Fruit fly (Drosophila melanogaster) whole organism, pupa: Measurements from ENCODE around the gene Polr2J.

Source experiments
- CG10348 ChIP-seq: fragments of 200-800 bp; sonication (Bioruptor generic); IDR thresholded peaks from 2 replicates; pipeline ENCODE4 v1.3.6; 2022; ENCODE audit warnings: missing biosample characterization, missing genetic modification characterization
- CG14655 ChIP-seq: fragments of 200-800 bp; sonication (Bioruptor generic); optimal IDR thresholded peaks from 3 replicates; lab custom pipeline; 2017; ENCODE audit warnings: mild to moderate bottlenecking, missing biosample characterization, missing genetic modification reagents, missing genetic modification characterization
- CG32121 ChIP-seq: fragments of 200-800 bp; sonication (Bioruptor generic); IDR thresholded peaks from 2 replicates; pipeline ENCODE4 v1.3.6; 2022; ENCODE audit warnings: missing biosample characterization, missing genetic modification characterization
- CG8159 ChIP-seq: fragments of 200-800 bp; sonication (Bioruptor generic); optimal IDR thresholded peaks from 3 replicates; lab custom pipeline; 2018; ENCODE audit warnings: missing biosample characterization, mild to moderate bottlenecking, missing genetic modification characterization, moderate library complexity
- D1 ChIP-seq: fragments of 200-800 bp; sonication (Bioruptor generic); optimal IDR thresholded peaks from 2 replicates; lab custom pipeline; 2018; ENCODE audit warnings: missing biosample characterization, mild to moderate bottlenecking, missing genetic modification characterization, moderate library complexity
- EcR ChIP-seq: fragments of 200-800 bp; sonication (Bioruptor generic); optimal IDR thresholded peaks from 3 replicates; lab custom pipeline; 2019; ENCODE audit warnings: missing biosample characterization, missing genetic modification characterization, mild to moderate bottlenecking, moderate library complexity, missing genetic modification reagents
- Pif1B ChIP-seq: fragments of 200-800 bp; sonication (Bioruptor generic); optimal IDR thresholded peaks from 3 replicates; lab custom pipeline; 2016; ENCODE audit warnings: missing biosample characterization, missing genetic modification characterization
- gl ChIP-seq: fragments of 200-800 bp; sonication (Bioruptor generic); optimal IDR thresholded peaks from 2 replicates; lab custom pipeline; 2018; ENCODE audit warnings: missing biosample characterization, mild to moderate bottlenecking, missing genetic modification characterization

dm6 chr2L:17375955-17376659 lies 34.1 kb downstream of the Polr2J start:
- TF ChIP-seq D1 = no peak
- no peak for TF ChIP-seq CG10348 (GFP tag; lab: Robert Waterston, UW)
- no peak for TF ChIP-seq Pif1B
- no peak for TF ChIP-seq CG32121
- peak; percentile 33 for TF ChIP-seq CG14655
- peak; percentile 72 for TF ChIP-seq EcR (GFP tag; lab: Kevin White, UChicago)
- no peak for TF ChIP-seq gl (tag; lab: Kevin White, UChicago)
- TF ChIP-seq CG8159 (tag; lab: Kevin White, UChicago) = peak; percentile 30
